Worm (Caenorhabditis elegans) whole organism, young adult: ENCODE measurements around the gene srxa-18.

Source experiments
- F55B11.4 ChIP-seq: sonication (generic microtip); optimal IDR thresholded peaks from 2 replicates; lab custom pipeline; 2016; ENCODE audit warnings: missing compliant biosample characterization, missing genetic modification characterization, borderline replicate concordance; ENCODE audit not compliant: insufficient read depth
- K11D2.4 ChIP-seq: fragments of 200-800 bp; sonication (Bioruptor generic); IDR thresholded peaks from 2 replicates; pipeline ENCODE4 v1.3.6; 2022; ENCODE audit warnings: missing genetic modification reagents, missing genetic modification characterization, missing compliant biosample characterization
- Y56A3A.18 ChIP-seq: fragments of 200-800 bp; sonication (Bioruptor generic); IDR thresholded peaks from 2 replicates; pipeline ENCODE4 v1.3.6; 2022; ENCODE audit warnings: missing genetic modification reagents, missing genetic modification characterization, missing compliant biosample characterization
- aptf-3 ChIP-seq: fragments of 200-800 bp; sonication (Bioruptor generic); IDR thresholded peaks from 2 replicates; pipeline ENCODE4 v1.3.6; 2022; ENCODE audit warnings: missing genetic modification characterization, missing compliant biosample characterization
- dox-1 ChIP-seq: fragments of 200-800 bp; sonication (Bioruptor generic); IDR thresholded peaks from 2 replicates; pipeline ENCODE4 v1.3.6; 2022; ENCODE audit warnings: missing genetic modification reagents, missing genetic modification characterization, missing compliant biosample characterization
- hlh-26 ChIP-seq: fragments of 200-800 bp; sonication (Bioruptor generic); conservative IDR thresholded peaks from 2 replicates; pipeline ENCODE4 v1.3.6; 2022; ENCODE audit warnings: missing genetic modification reagents, missing genetic modification characterization, missing compliant biosample characterization
- lin-26 ChIP-seq: fragments of 200-800 bp; sonication (Bioruptor generic); IDR thresholded peaks from 2 replicates; pipeline ENCODE4 v1.3.6; 2022; ENCODE audit warnings: missing genetic modification reagents, missing genetic modification characterization, missing compliant biosample characterization
- tbx-9 ChIP-seq: sonication (generic microtip); optimal IDR thresholded peaks from 2 replicates; lab custom pipeline; 2016; ENCODE audit warnings: borderline replicate concordance, missing genetic modification characterization, inconsistent platforms, missing compliant biosample characterization
- unc-130 ChIP-seq: sonication (generic microtip); optimal IDR thresholded peaks from 2 replicates; lab custom pipeline; 2016; ENCODE audit warnings: missing genetic modification reagents, missing genetic modification characterization, missing compliant biosample characterization

DNA sequence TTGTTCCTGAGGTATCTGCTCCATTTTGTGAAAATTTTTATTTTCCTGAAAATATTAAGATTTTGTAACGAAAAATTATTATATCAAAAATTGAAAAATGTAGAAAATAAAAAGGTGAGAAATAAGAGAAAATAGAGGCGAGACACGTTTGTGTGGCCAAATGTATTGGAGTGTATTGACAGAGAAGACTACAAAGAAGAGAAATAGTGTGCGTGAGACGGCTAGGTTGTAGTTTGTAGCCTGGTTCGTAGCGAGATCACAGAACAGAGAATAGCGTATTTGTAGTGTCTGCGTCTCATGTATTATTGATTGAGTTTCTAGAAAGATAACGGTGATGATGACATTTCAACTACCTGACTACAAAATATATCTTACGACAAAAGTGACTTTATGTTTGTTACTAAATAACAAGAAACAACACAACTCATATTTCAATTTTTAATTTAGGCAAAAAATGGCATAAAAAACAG lies 36.8 kb downstream of the srxa-18 start, which contains the start of gene nhr-12:
- no peak for TF ChIP-seq F55B11.4 (tag; lab: Kevin White, UChicago)
- no peak for TF ChIP-seq tbx-9 (tag; lab: Kevin White, UChicago)
- TF ChIP-seq unc-130: no peak
- no peak for TF ChIP-seq lin-26
- TF ChIP-seq aptf-3 (GFP tag; lab: Robert Waterston, UW): no peak
- no peak for TF ChIP-seq K11D2.4 (GFP tag; lab: Robert Waterston, UW)
- TF ChIP-seq dox-1: no peak
- no peak for TF ChIP-seq Y56A3A.18 (GFP tag; lab: Robert Waterston, UW)
- TF ChIP-seq hlh-26 (GFP tag; lab: Robert Waterston, UW): no peak
